Worm (Caenorhabditis elegans): ENCODE data around the gene F57C2.5.
A peak's percentile ranks its signal among the peaks of the same experiment; 100 is the strongest.

F57C2.5 gene

ce11 chrII:14570541-14571160, 42.6 kb upstream of the F57C2.5 start:
- no peak for TF ChIP-seq cnd-1 (tag; optimal IDR thresholded peaks at IDR 0.05)
- no peak for TF ChIP-seq pha-4 (tag; optimal IDR thresholded peaks at IDR 0.05)
- no peak for TF ChIP-seq hlh-1 (tag; optimal IDR thresholded peaks at IDR 0.05)
- TF ChIP-seq snpc-4 (tag; optimal IDR thresholded peaks at IDR 0.05): no peak
- no peak for TF ChIP-seq mab-5 (tag; optimal IDR thresholded peaks at IDR 0.05)
- TF ChIP-seq mls-2 (tag; optimal IDR thresholded peaks at IDR 0.05): no peak
- TF ChIP-seq nhr-28 (tag; optimal IDR thresholded peaks at IDR 0.05): no peak
- no peak for TF ChIP-seq ceh-39 (tag; optimal IDR thresholded peaks at IDR 0.05)
- no peak for TF ChIP-seq elt-1 (tag; optimal IDR thresholded peaks at IDR 0.05; ENCODE audit: borderline replicate concordance, insufficient read depth)
- TF ChIP-seq sptf-1 (tag; optimal IDR thresholded peaks at IDR 0.05): no peak
- TF ChIP-seq lin-32 (GFP tag; optimal IDR thresholded peaks at IDR 0.05): no peak
- no peak for TF ChIP-seq flh-1 (GFP tag; optimal IDR thresholded peaks at IDR 0.05)
- TF ChIP-seq sem-2 (GFP tag; optimal IDR thresholded peaks at IDR 0.05): no peak
- no peak for TF ChIP-seq unc-62 (GFP tag; optimal IDR thresholded peaks at IDR 0.05)
- TF ChIP-seq nhr-76 (tag; optimal IDR thresholded peaks at IDR 0.05): no peak
- TF ChIP-seq M03D4.4 (tag; optimal IDR thresholded peaks at IDR 0.05): no peak
- TF ChIP-seq ceh-43 (GFP tag; optimal IDR thresholded peaks at IDR 0.05): no peak
- TF ChIP-seq nhr-237 (tag; optimal IDR thresholded peaks at IDR 0.05): no peak
- no peak for TF ChIP-seq zip-8 (tag; optimal IDR thresholded peaks at IDR 0.05)
- TF ChIP-seq ham-2 (GFP tag; optimal IDR thresholded peaks at IDR 0.05): no peak

- TF ChIP-seq flh-1 (GFP tag; optimal IDR thresholded peaks at IDR 0.05) (no peak), nhr-2 (tag; optimal IDR thresholded peaks at IDR 0.05) (no peak), lin-32 (GFP tag; optimal IDR thresholded peaks at IDR 0.05) (no peak), sem-2 (GFP tag; optimal IDR thresholded peaks at IDR 0.05) (no peak), sptf-1 (tag; optimal IDR thresholded peaks at IDR 0.05) (no peak), zip-8 (tag; optimal IDR thresholded peaks at IDR 0.05) (no peak), hlh-1 (tag; optimal IDR thresholded peaks at IDR 0.05) (no peak), lsy-2 (tag; optimal IDR thresholded peaks at IDR 0.05) (peak; percentile 10), tbx-8 (GFP tag; optimal IDR thresholded peaks at IDR 0.05) (no peak), pha-4 (tag; optimal IDR thresholded peaks at IDR 0.05) (no peak), ztf-11 (tag; optimal IDR thresholded peaks at IDR 0.05) (no peak), snpc-4 (tag; optimal IDR thresholded peaks at IDR 0.05) (no peak), drap-1 (GFP tag; optimal IDR thresholded peaks at IDR 0.05) (no peak), ceh-83 (GFP tag; optimal IDR thresholded peaks at IDR 0.05) (peak; percentile 18), M03D4.4 (tag; optimal IDR thresholded peaks at IDR 0.05) (no peak), elt-3 (tag; optimal IDR thresholded peaks at IDR 0.05) (no peak), unc-120 (tag; optimal IDR thresholded peaks at IDR 0.05; ENCODE audit: poor library complexity, severe bottlenecking) (no peak), unc-62 (GFP tag; optimal IDR thresholded peaks at IDR 0.05) (no peak), unc-39 (tag; optimal IDR thresholded peaks at IDR 0.05) (no peak), mep-1 (tag; optimal IDR thresholded peaks at IDR 0.05) (no peak), blmp-1 (tag; optimal IDR thresholded peaks at IDR 0.05) (no peak), ces-1 (GFP tag; optimal IDR thresholded peaks at IDR 0.05) (peak; percentile 81), nhr-12 (tag; optimal IDR thresholded peaks at IDR 0.05) (no peak), elt-1 (tag; optimal IDR thresholded peaks at IDR 0.05; ENCODE audit: borderline replicate concordance, insufficient read depth) (no peak)
These were observed 41.3 kb upstream of the F57C2.5 start for ce11 chrII:14569322-14569721.

ce11 chrII:14567811-14568210, 39.8 kb upstream of the F57C2.5 start:
- TF ChIP-seq ham-2 (GFP tag; optimal IDR thresholded peaks at IDR 0.05): peak; percentile 55
- TF ChIP-seq nhr-237 (tag; optimal IDR thresholded peaks at IDR 0.05): no peak

ce11 chrII:14563766-14564370, 35.8 kb upstream of the F57C2.5 start:
- TF ChIP-seq lsy-2 (tag; optimal IDR thresholded peaks at IDR 0.05): peak; percentile 85
